Fruit fly (Drosophila melanogaster) whole organism, prepupa: ENCODE data around the gene Acer.

Experiments
- CG10631 ChIP-seq: fragments of 200-800 bp; sonication (Bioruptor generic); optimal IDR thresholded peaks from 2 replicates; lab custom pipeline; 2016; ENCODE audit warnings: missing biosample characterization, missing genetic modification characterization
- CG11762 ChIP-seq: fragments of 200-800 bp; sonication (Bioruptor generic); optimal IDR thresholded peaks from 3 replicates; lab custom pipeline; 2016; ENCODE audit warnings: missing biosample characterization, missing genetic modification characterization; ENCODE audit not compliant: insufficient read depth
- CG15336 ChIP-seq: fragments of 200-800 bp; sonication (Bioruptor generic); IDR thresholded peaks from 2 replicates; pipeline ENCODE4 v1.3.6; 2022; ENCODE audit warnings: missing biosample characterization, missing genetic modification characterization
- CG3032 ChIP-seq: fragments of 200-800 bp; optimal IDR thresholded peaks from 2 replicates; lab custom pipeline; 2019; ENCODE audit warnings: missing biosample characterization, mild to moderate bottlenecking, missing genetic modification characterization, moderate library complexity
- CG6854 ChIP-seq: fragments of 200-800 bp; sonication (Bioruptor generic); optimal IDR thresholded peaks from 2 replicates; lab custom pipeline; 2017; ENCODE audit warnings: missing biosample characterization, mild to moderate bottlenecking, missing genetic modification characterization
- CG7368 ChIP-seq: fragments of 200-800 bp; sonication (Bioruptor generic); optimal IDR thresholded peaks from 3 replicates; lab custom pipeline; 2016; ENCODE audit warnings: missing biosample characterization, missing genetic modification characterization
- CG8119 ChIP-seq: fragments of 200-800 bp; sonication (Bioruptor generic); IDR thresholded peaks from 3 replicates; pipeline ENCODE4 v1.3.6; 2022; ENCODE audit warnings: missing biosample characterization, missing genetic modification characterization
- CG8632 ChIP-seq: fragments of 200-800 bp; sonication (Bioruptor generic); optimal IDR thresholded peaks from 3 replicates; lab custom pipeline; 2016; ENCODE audit warnings: missing biosample characterization, missing genetic modification characterization
- Eip93F ChIP-seq: fragments of 200-800 bp; sonication (Bioruptor generic); optimal IDR thresholded peaks from 2 replicates; lab custom pipeline; 2016; ENCODE audit warnings: missing biosample characterization, mild to moderate bottlenecking, missing genetic modification characterization
- Ets96B ChIP-seq: fragments of 200-800 bp; optimal IDR thresholded peaks from 2 replicates; lab custom pipeline; 2019; ENCODE audit warnings: missing biosample characterization, mild to moderate bottlenecking, missing genetic modification characterization, moderate library complexity
- eg ChIP-seq: fragments of 200-800 bp; sonication (Bioruptor generic); IDR thresholded peaks from 3 replicates; pipeline ENCODE4 v1.3.6; 2022; ENCODE audit warnings: missing biosample characterization, missing genetic modification characterization
- salr ChIP-seq, 2 experiments: fragments of 200-800 bp; sonication (Bioruptor generic); optimal IDR thresholded peaks; 3 replicates each; lab custom pipeline; 2016 to 2018; ENCODE audit warnings: missing biosample characterization in 2 of 2, missing genetic modification characterization in 2 of 2, mild to moderate bottlenecking in 1 of 2
- vri ChIP-seq: fragments of 200-800 bp; sonication (Bioruptor generic); optimal IDR thresholded peaks from 3 replicates; lab custom pipeline; 2016; ENCODE audit warnings: missing biosample characterization, mild to moderate bottlenecking, missing genetic modification characterization

DNA sequence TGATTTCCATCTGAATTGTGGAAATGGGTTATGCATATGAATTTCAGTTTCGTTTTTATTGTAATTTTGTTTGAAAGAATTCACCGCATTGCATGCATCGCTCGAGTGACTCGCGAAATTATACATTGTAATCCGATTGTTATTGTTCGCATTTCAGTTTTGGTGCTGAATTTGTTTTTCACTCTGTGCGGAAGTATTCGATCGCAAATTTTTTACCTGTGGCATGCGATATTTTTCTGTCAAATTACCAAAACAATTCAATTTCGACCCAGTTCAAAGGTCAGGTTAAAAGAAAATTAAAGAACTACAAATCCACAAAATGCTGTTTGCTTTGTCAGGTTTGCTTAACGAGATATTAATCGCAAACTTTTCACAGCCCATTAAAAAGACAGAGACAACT is 11.1 kb downstream of the Acer start:
- TF ChIP-seq CG3032 (tag; lab: Kevin White, UChicago) (no peak), Eip93F (no peak), CG10631 (GFP tag; lab: Kevin White, UChicago) (no peak), CG15336 (GFP tag; lab: Robert Waterston, UW) (no peak), eg (GFP tag; lab: Robert Waterston, UW) (no peak), salr (GFP tag; optimal IDR thresholded peaks at IDR 0.05; lab: Kevin White, UChicago) (no peak), CG8632 (GFP tag; lab: Kevin White, UChicago) (no peak), Ets96B (tag; lab: Kevin White, UChicago) (no peak), CG11762 (GFP tag; lab: Kevin White, UChicago) (no peak), vri (GFP tag; lab: Kevin White, UChicago) (no peak), CG6854 (no peak), CG7368 (no peak), CG8119 (GFP tag; lab: Robert Waterston, UW) (no peak)
